Fruit fly (Drosophila melanogaster) whole organism, wandering third instar larva: ENCODE measurements around the gene Myo28B1.
A peak's percentile ranks its signal among the peaks of the same experiment; 100 is the strongest.

Experiments used
- Abd-B ChIP-seq: fragments of >200 bp; optimal IDR thresholded peaks from 2 replicates; lab custom pipeline; 2017; ENCODE audit warnings: missing biosample characterization, missing genetic modification characterization
- CG32264 ChIP-seq: fragments of 200-800 bp; sonication (Bioruptor generic); optimal IDR thresholded peaks from 2 replicates; lab custom pipeline; 2016; ENCODE audit warnings: missing biosample characterization, missing genetic modification characterization
- CG9705 ChIP-seq: fragments of 200-800 bp; sonication (Bioruptor generic); optimal IDR thresholded peaks from 2 replicates; lab custom pipeline; 2018; ENCODE audit warnings: missing biosample characterization, mild to moderate bottlenecking, missing genetic modification characterization
- Dfd ChIP-seq: fragments of >200 bp; optimal IDR thresholded peaks from 2 replicates; lab custom pipeline; 2017; ENCODE audit warnings: missing biosample characterization, missing genetic modification characterization
- Dif ChIP-seq: fragments of 200-275, 200-300 bp; sonication (Bioruptor generic); optimal IDR thresholded peaks from 2 replicates; lab custom pipeline; 2018; ENCODE audit warnings: missing biosample characterization, missing genetic modification characterization; ENCODE audit not compliant: partially characterized antibody
- GATAd ChIP-seq: sonication (Bioruptor generic); optimal IDR thresholded peaks from 2 replicates; lab custom pipeline; 2016; ENCODE audit warnings: missing biosample characterization, missing genetic modification characterization
- HLH106 ChIP-seq: fragments of 200-800 bp; optimal IDR thresholded peaks from 3 replicates; lab custom pipeline; 2019; ENCODE audit warnings: missing biosample characterization, mild to moderate bottlenecking, missing genetic modification characterization, moderate library complexity
- Hnf4 ChIP-seq: fragments of 200-800 bp; sonication (Bioruptor generic); optimal IDR thresholded peaks from 2 replicates; lab custom pipeline; 2016; ENCODE audit warnings: missing biosample characterization, mild to moderate bottlenecking, missing genetic modification characterization
- Hr78 ChIP-seq: fragments of >200 bp; optimal IDR thresholded peaks from 2 replicates; lab custom pipeline; 2017; ENCODE audit warnings: missing biosample characterization, missing genetic modification characterization
- Hr83 ChIP-seq: fragments of 200-300 bp; sonication (Bioruptor generic); optimal IDR thresholded peaks from 2 replicates; lab custom pipeline; 2016; ENCODE audit warnings: missing biosample characterization, mild to moderate bottlenecking, missing genetic modification characterization, moderate library complexity; ENCODE audit not compliant: poor library complexity, severe bottlenecking
- Jra ChIP-seq: sonication (Bioruptor generic); optimal IDR thresholded peaks from 2 replicates; lab custom pipeline; 2016; ENCODE audit warnings: missing biosample characterization, missing genetic modification characterization
- Myc ChIP-seq: fragments of >200 bp; optimal IDR thresholded peaks from 2 replicates; lab custom pipeline; 2017
- N ChIP-seq: fragments of >200 bp; optimal IDR thresholded peaks from 2 replicates; lab custom pipeline; 2018; ENCODE audit warnings: missing biosample characterization, missing external identifiers, missing genetic modification characterization
- OdsH ChIP-seq: fragments of 200-800 bp; sonication (Bioruptor generic); optimal IDR thresholded peaks from 2 replicates; lab custom pipeline; 2016; ENCODE audit warnings: missing biosample characterization, mild to moderate bottlenecking, missing genetic modification characterization
- Rel ChIP-seq, 2 experiments: fragments of 200-800 bp; sonication (Bioruptor generic) in 1 of 2; optimal IDR thresholded peaks; 2 replicates in 1 of 2; 3 replicates in 1 of 2; lab custom pipeline; 2016 to 2019; ENCODE audit warnings: mild to moderate bottlenecking in 2 of 2, missing biosample characterization in 2 of 2, missing genetic modification characterization in 2 of 2, moderate library complexity in 1 of 2
- Vsx2 ChIP-seq: fragments of 200-300, 225-300 bp; sonication (Bioruptor generic); optimal IDR thresholded peaks from 2 replicates; lab custom pipeline; 2018; ENCODE audit warnings: missing biosample characterization, missing genetic modification characterization; ENCODE audit not compliant: partially characterized antibody
- br ChIP-seq: fragments of 200-800 bp; sonication (Bioruptor generic); optimal IDR thresholded peaks from 2 replicates; lab custom pipeline; 2016; ENCODE audit warnings: missing biosample characterization, missing genetic modification characterization
- brk ChIP-seq: fragments of 200-800 bp; sonication (Bioruptor generic); optimal IDR thresholded peaks from 2 replicates; lab custom pipeline; 2016; ENCODE audit warnings: missing biosample characterization, mild to moderate bottlenecking, missing genetic modification characterization
- dl ChIP-seq, 2 experiments: fragments of 175-275, 200-275 bp in 1 of 2; fragments of 200-275 bp in 1 of 2; sonication (Bioruptor generic); optimal IDR thresholded peaks; lab custom pipeline; 2018; ENCODE audit warnings: mild to moderate bottlenecking in 2 of 2, missing biosample characterization in 2 of 2, missing genetic modification characterization in 2 of 2, moderate library complexity in 2 of 2; ENCODE audit not compliant: partially characterized antibody in 2 of 2, insufficient read depth in 1 of 2
- dmrt93B ChIP-seq: fragments of 200-800 bp; sonication (Bioruptor generic); optimal IDR thresholded peaks from 2 replicates; lab custom pipeline; 2018; ENCODE audit warnings: missing biosample characterization, mild to moderate bottlenecking, missing genetic modification characterization
- dsf ChIP-seq: sonication (Bioruptor generic); optimal IDR thresholded peaks from 2 replicates; lab custom pipeline; 2016; ENCODE audit warnings: missing biosample characterization, missing genetic modification characterization, borderline replicate concordance
- ey ChIP-seq: fragments of 200-800 bp; sonication (Bioruptor generic); optimal IDR thresholded peaks from 2 replicates; lab custom pipeline; 2016; ENCODE audit warnings: missing biosample characterization, missing genetic modification characterization
- foxo ChIP-seq, 2 experiments: fragments of 200-800 bp; sonication (Bioruptor generic); optimal IDR thresholded peaks; 2 replicates in 1 of 2; 3 replicates in 1 of 2; lab custom pipeline; 2016 to 2017; ENCODE audit warnings: missing biosample characterization in 2 of 2, missing genetic modification characterization in 2 of 2
- fru ChIP-seq: fragments of 200-800 bp; sonication (Bioruptor generic); optimal IDR thresholded peaks from 3 replicates; lab custom pipeline; 2016; ENCODE audit warnings: missing biosample characterization, mild to moderate bottlenecking, missing genetic modification characterization
- h ChIP-seq: fragments of 200-800 bp; sonication (Bioruptor generic); optimal IDR thresholded peaks from 3 replicates; lab custom pipeline; 2016; ENCODE audit warnings: missing biosample characterization, mild to moderate bottlenecking, missing genetic modification characterization
- jim ChIP-seq: fragments of 175-275, 200-325 bp; sonication (Bioruptor generic); optimal IDR thresholded peaks from 2 replicates; lab custom pipeline; 2016; ENCODE audit warnings: missing biosample characterization, mild to moderate bottlenecking, missing genetic modification characterization
- lola ChIP-seq: fragments of >200 bp; optimal IDR thresholded peaks from 2 replicates; lab custom pipeline; 2017; ENCODE audit warnings: missing biosample characterization, missing genetic modification characterization
- pan ChIP-seq: fragments of >200 bp; optimal IDR thresholded peaks from 2 replicates; lab custom pipeline; 2017
- psq ChIP-seq: fragments of 200-800 bp; sonication (Bioruptor generic); optimal IDR thresholded peaks from 3 replicates; lab custom pipeline; 2017; ENCODE audit warnings: missing biosample characterization, mild to moderate bottlenecking, missing genetic modification characterization, moderate library complexity
- rgr ChIP-seq: fragments of 200-800 bp; sonication (Bioruptor generic); optimal IDR thresholded peaks from 3 replicates; lab custom pipeline; 2016; ENCODE audit warnings: missing biosample characterization, mild to moderate bottlenecking, missing genetic modification characterization
- sage ChIP-seq: fragments of 200-800 bp; sonication (Bioruptor generic); optimal IDR thresholded peaks from 2 replicates; lab custom pipeline; 2016; ENCODE audit warnings: missing biosample characterization, mild to moderate bottlenecking, missing genetic modification characterization
- sv ChIP-seq: fragments of 200-800 bp; sonication (Bioruptor generic); optimal IDR thresholded peaks from 3 replicates; lab custom pipeline; 2016; ENCODE audit warnings: missing biosample characterization, missing genetic modification characterization
- tai ChIP-seq: sonication (Bioruptor generic); optimal IDR thresholded peaks from 2 replicates; lab custom pipeline; 2016; ENCODE audit warnings: missing biosample characterization, missing genetic modification characterization
- usp ChIP-seq: fragments of >200 bp; optimal IDR thresholded peaks from 2 replicates; lab custom pipeline; 2017; ENCODE audit warnings: missing biosample characterization, missing genetic modification characterization
- woc ChIP-seq: sonication (Bioruptor generic); optimal IDR thresholded peaks from 2 replicates; lab custom pipeline; 2016; ENCODE audit warnings: missing biosample characterization, mild to moderate bottlenecking, missing genetic modification characterization

Myo28B1 gene

DNA sequence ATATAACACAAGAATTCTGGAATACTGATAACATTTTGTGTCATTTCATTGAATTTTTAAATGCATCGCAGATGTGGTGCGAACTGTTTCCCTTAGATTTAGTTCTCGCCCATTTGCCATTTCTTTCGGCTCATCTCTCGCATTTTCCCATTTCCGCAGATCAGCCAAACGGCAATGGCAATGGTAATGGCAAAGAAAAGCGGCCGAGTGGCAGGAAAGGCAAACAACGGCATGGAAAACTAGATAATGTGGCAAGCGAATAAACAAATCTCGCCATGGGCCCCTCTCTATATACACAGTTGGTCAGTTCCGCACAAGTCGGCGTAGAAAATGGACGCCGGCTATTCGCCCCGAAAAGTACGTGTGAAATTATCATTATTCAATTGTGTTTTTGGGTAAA is at the start of gene Myo28B1:
Gene Myo28B1 (plus strand): TSS at position 301 of the 400 bp plus-strand sequence.
- TF ChIP-seq fru (GFP tag; lab: Kevin White, UChicago) = no peak
- TF ChIP-seq sage = no peak
- no peak for TF ChIP-seq Myc (lab: Kevin White, UChicago)
- no peak for TF ChIP-seq Rel (GFP tag; optimal IDR thresholded peaks at IDR 0.05; lab: Kevin White, UChicago)
- no peak for TF ChIP-seq Rel (tag; optimal IDR thresholded peaks at IDR 0.05; lab: Kevin White, UChicago)
- TF ChIP-seq usp (GFP tag; lab: Kevin White, UChicago) = no peak
- TF ChIP-seq sv (GFP tag; lab: Kevin White, UChicago) = no peak
- no peak for TF ChIP-seq CG32264 (GFP tag; lab: Kevin White, UChicago)

DNA sequence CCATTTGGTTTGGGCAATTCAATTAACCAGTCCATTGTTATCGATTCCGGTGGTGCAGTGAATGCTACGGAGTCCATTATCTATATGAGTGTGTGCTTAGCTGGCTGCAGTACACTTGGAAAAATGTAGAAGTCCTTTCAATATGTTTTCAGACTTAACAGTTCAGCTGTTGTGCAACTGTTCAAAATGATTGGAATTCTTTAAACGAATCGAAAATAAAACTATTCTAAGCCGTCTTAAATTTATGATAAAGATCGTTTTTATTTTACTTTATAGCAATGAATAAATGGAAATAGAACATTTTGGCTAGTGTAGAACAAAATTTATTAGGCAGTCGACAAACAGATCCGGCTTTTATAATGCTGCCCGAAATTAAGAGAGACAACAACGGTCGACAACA is 49.0 kb upstream of the Myo28B1 start:
- TF ChIP-seq Dif (GFP tag; lab: Kevin White, UChicago) (no peak), foxo (GFP tag; optimal IDR thresholded peaks at IDR 0.05; lab: Kevin White, UChicago) (no peak), tai (GFP tag; lab: Kevin White, UChicago) (no peak)

DNA sequence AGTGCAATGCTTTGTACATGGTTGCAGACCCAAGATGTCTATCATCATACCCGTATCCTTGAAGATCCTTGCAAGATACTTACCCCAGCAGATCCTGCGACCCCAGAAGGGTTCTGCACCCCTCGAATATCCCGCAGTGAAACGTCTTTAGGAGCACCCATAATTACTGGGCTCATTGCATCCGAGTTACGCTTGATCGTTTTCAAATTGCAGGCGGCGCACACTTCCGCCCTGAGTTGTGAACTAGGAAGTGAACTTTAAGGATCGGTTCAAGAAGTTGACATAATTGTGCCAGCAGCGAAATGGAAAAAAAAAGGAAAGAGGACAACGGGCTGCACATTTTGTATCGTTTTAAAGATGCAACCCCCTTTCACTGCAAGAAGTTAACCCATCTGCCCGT is 47.3 kb upstream of the Myo28B1 start:
- TF ChIP-seq psq (no peak), br (GFP tag; lab: Kevin White, UChicago) (no peak), jim (GFP tag; lab: Kevin White, UChicago) (no peak), GATAd (no peak), Vsx2 (GFP tag; lab: Kevin White, UChicago) (no peak), sage (no peak), Dfd (GFP tag; lab: Kevin White, UChicago) (no peak), Jra (GFP tag; lab: Kevin White, UChicago) (no peak), dmrt93B (GFP tag; lab: Kevin White, UChicago) (no peak), Hnf4 (GFP tag; lab: Kevin White, UChicago) (no peak), rgr (GFP tag; lab: Kevin White, UChicago) (no peak), dl (GFP tag; optimal IDR thresholded peaks at IDR 0.05; lab: Kevin White, UChicago; ENCODE audit: insufficient read depth in 1 of 2, partially characterized antibody in 2 of 2) (no peak)

- TF ChIP-seq Hnf4 (GFP tag; lab: Kevin White, UChicago) (peak; percentile 10), br (GFP tag; lab: Kevin White, UChicago) (peak; percentile 37), dmrt93B (GFP tag; lab: Kevin White, UChicago) (peak; percentile 6), N (GFP tag; lab: Kevin White, UChicago) (no peak), brk (GFP tag; lab: Kevin White, UChicago) (peak; percentile 38), sv (GFP tag; lab: Kevin White, UChicago) (no peak), HLH106 (tag; lab: Kevin White, UChicago) (peak; percentile 39), jim (GFP tag; lab: Kevin White, UChicago) (no peak), Myc (lab: Kevin White, UChicago) (no peak), CG9705 (GFP tag; lab: Kevin White, UChicago) (no peak), sage (no peak), OdsH (peak; percentile 40), h (GFP tag; lab: Kevin White, UChicago) (peak; percentile 66), psq (peak; percentile 51), Dif (GFP tag; lab: Kevin White, UChicago) (no peak), Vsx2 (GFP tag; lab: Kevin White, UChicago) (no peak), pan (no peak), Abd-B (GFP tag; lab: Kevin White, UChicago) (no peak), CG32264 (GFP tag; lab: Kevin White, UChicago) (no peak), Rel (GFP tag; optimal IDR thresholded peaks at IDR 0.05; lab: Kevin White, UChicago) (no peak), Rel (tag; optimal IDR thresholded peaks at IDR 0.05; lab: Kevin White, UChicago) (no peak), ey (peak; percentile 53), Jra (GFP tag; lab: Kevin White, UChicago) (no peak), fru (GFP tag; lab: Kevin White, UChicago) (peak; percentile 66), GATAd (no peak), Hr78 (GFP tag; lab: Kevin White, UChicago) (no peak), lola (no peak), foxo (GFP tag; optimal IDR thresholded peaks at IDR 0.05; lab: Kevin White, UChicago) (peak in 1 of 2 experiments; percentile 49), dsf (no peak), Hr83 (GFP tag; lab: Kevin White, UChicago) (no peak), rgr (GFP tag; lab: Kevin White, UChicago) (peak; percentile 46), woc (GFP tag; lab: Kevin White, UChicago) (peak; percentile 65), tai (GFP tag; lab: Kevin White, UChicago) (no peak)
Observed at dm6 chr2L:7619234-7619633, 46.6 kb upstream of the Myo28B1 start.
